Worm (Caenorhabditis elegans) whole organism, L3 larva: ENCODE measurements around the gene srw-62.

Source experiments
- R02D3.7 ChIP-seq: fragments of 150-350 bp; optimal IDR thresholded peaks from 2 replicates; lab custom pipeline; 2014; ENCODE audit warnings: missing biosample characterization, missing genetic modification characterization
- ceh-16 ChIP-seq: sonication (generic microtip); optimal IDR thresholded peaks from 2 replicates; lab custom pipeline; 2017; ENCODE audit warnings: missing biosample characterization, missing genetic modification characterization
- ceh-9 ChIP-seq: sonication (generic microtip); optimal IDR thresholded peaks from 2 replicates; lab custom pipeline; 2018; ENCODE audit warnings: missing biosample characterization, missing genetic modification characterization
- daf-12 ChIP-seq: fragments of 150-350 bp; optimal IDR thresholded peaks from 2 replicates; lab custom pipeline; 2014; ENCODE audit warnings: missing biosample characterization, missing genetic modification reagents, missing genetic modification characterization
- egl-27 ChIP-seq: sonication (generic microtip); optimal IDR thresholded peaks from 4 replicates; lab custom pipeline; 2017; ENCODE audit warnings: missing biosample characterization, missing genetic modification reagents, missing genetic modification characterization
- egl-5 ChIP-seq: fragments of 150-350 bp; optimal IDR thresholded peaks from 2 replicates; lab custom pipeline; 2017; ENCODE audit warnings: missing biosample characterization, missing genetic modification reagents, missing genetic modification characterization, inconsistent platforms
- elt-1 ChIP-seq: fragments of 150-350 bp; optimal IDR thresholded peaks from 2 replicates; lab custom pipeline; 2014; ENCODE audit warnings: missing biosample characterization, missing genetic modification characterization
- elt-2 ChIP-seq: sonication (generic microtip); optimal IDR thresholded peaks from 2 replicates; lab custom pipeline; 2016; ENCODE audit warnings: missing genetic modification reagents, mild to moderate bottlenecking, missing genetic modification characterization, missing compliant biosample characterization
- elt-3 ChIP-seq, 3 experiments: fragments of 150-350 bp in 1 of 3; sonication (generic microtip) in 2 of 3; optimal IDR thresholded peaks; 2 replicates in 2 of 3; 4 replicates in 1 of 3; lab custom pipeline; 2014 to 2017; ENCODE audit warnings: missing biosample characterization in 3 of 3, missing genetic modification characterization in 3 of 3
- eor-1 ChIP-seq, 2 experiments: fragments of 150-350 bp; optimal IDR thresholded peaks; 2 replicates each; lab custom pipeline; 2014 to 2018; ENCODE audit warnings: missing biosample characterization in 2 of 2, missing genetic modification characterization in 2 of 2
- fkh-10 ChIP-seq: sonication (generic microtip); optimal IDR thresholded peaks from 2 replicates; lab custom pipeline; 2017; ENCODE audit warnings: missing biosample characterization, missing genetic modification reagents, missing genetic modification characterization
- fkh-2 ChIP-seq: fragments of 150-350 bp; optimal IDR thresholded peaks from 2 replicates; lab custom pipeline; 2014; ENCODE audit warnings: missing biosample characterization, missing genetic modification reagents, missing genetic modification characterization
- hmg-11 ChIP-seq: sonication (generic microtip); optimal IDR thresholded peaks from 2 replicates; lab custom pipeline; 2016; ENCODE audit warnings: missing genetic modification characterization, missing compliant biosample characterization
- jun-1 ChIP-seq: fragments of 150-350 bp; optimal IDR thresholded peaks from 2 replicates; lab custom pipeline; 2014; ENCODE audit warnings: missing biosample characterization, missing genetic modification reagents, missing genetic modification characterization
- lin-15B ChIP-seq: fragments of 150-350 bp; optimal IDR thresholded peaks from 2 replicates; lab custom pipeline; 2014; ENCODE audit warnings: missing biosample characterization, missing genetic modification characterization
- lin-39 ChIP-seq: fragments of 150-350 bp; optimal IDR thresholded peaks from 2 replicates; lab custom pipeline; 2018; ENCODE audit warnings: missing biosample characterization, missing genetic modification reagents, missing genetic modification characterization
- lsy-12 ChIP-seq: sonication (generic microtip); optimal IDR thresholded peaks from 2 replicates; lab custom pipeline; 2016; ENCODE audit warnings: mild to moderate bottlenecking, missing genetic modification characterization, missing compliant biosample characterization
- mdl-1 ChIP-seq: fragments of 150-350 bp; optimal IDR thresholded peaks from 2 replicates; lab custom pipeline; 2014; ENCODE audit warnings: missing biosample characterization, missing genetic modification characterization
- nfya-1 ChIP-seq: sonication (generic microtip); optimal IDR thresholded peaks from 2 replicates; lab custom pipeline; 2017; ENCODE audit warnings: missing genetic modification characterization, mild to moderate bottlenecking, missing compliant biosample characterization, antibody characterized with exemption, moderate library complexity; ENCODE audit not compliant: insufficient read depth
- nhr-11 ChIP-seq: fragments of 150-350 bp; optimal IDR thresholded peaks from 2 replicates; lab custom pipeline; 2014; ENCODE audit warnings: missing biosample characterization, missing genetic modification characterization
- nhr-12 ChIP-seq: fragments of 150-350 bp; optimal IDR thresholded peaks from 2 replicates; lab custom pipeline; 2014; ENCODE audit warnings: missing biosample characterization, missing genetic modification characterization
- nhr-237 ChIP-seq: fragments of 150-350 bp; optimal IDR thresholded peaks from 2 replicates; lab custom pipeline; 2014; ENCODE audit warnings: missing biosample characterization, missing genetic modification characterization
- nhr-25 ChIP-seq: sonication (generic microtip); optimal IDR thresholded peaks from 2 replicates; lab custom pipeline; 2017; ENCODE audit warnings: missing biosample characterization, missing genetic modification characterization
- nhr-28 ChIP-seq: fragments of 150-350 bp; optimal IDR thresholded peaks from 2 replicates; lab custom pipeline; 2014; ENCODE audit warnings: missing biosample characterization, missing genetic modification characterization
- nhr-43 ChIP-seq: sonication (generic microtip); optimal IDR thresholded peaks from 2 replicates; lab custom pipeline; 2016; ENCODE audit warnings: mild to moderate bottlenecking, missing genetic modification characterization, missing compliant biosample characterization; ENCODE audit not compliant: poor library complexity, severe bottlenecking
- nhr-76 ChIP-seq: fragments of 150-350 bp; sonication (generic microtip); optimal IDR thresholded peaks from 5 replicates; lab custom pipeline; 2014; ENCODE audit warnings: missing biosample characterization, missing genetic modification characterization
- pha-4 ChIP-seq: fragments of 150-350 bp; optimal IDR thresholded peaks from 2 replicates; lab custom pipeline; 2014; ENCODE audit warnings: missing biosample characterization, missing genetic modification reagents, missing genetic modification characterization
- pqm-1 ChIP-seq: fragments of 150-350 bp; optimal IDR thresholded peaks from 2 replicates; lab custom pipeline; 2017; ENCODE audit warnings: missing biosample characterization, missing genetic modification characterization, inconsistent platforms
- sea-2 ChIP-seq: fragments of 150-350 bp; sonication (generic microtip); optimal IDR thresholded peaks from 4 replicates; lab custom pipeline; 2014; ENCODE audit warnings: missing biosample characterization, missing genetic modification reagents, missing genetic modification characterization
- tbx-2 ChIP-seq: sonication (generic microtip); optimal IDR thresholded peaks from 2 replicates; lab custom pipeline; 2016; ENCODE audit warnings: mild to moderate bottlenecking, missing genetic modification characterization, missing compliant biosample characterization
- unc-39 ChIP-seq: sonication (generic microtip); optimal IDR thresholded peaks from 4 replicates; lab custom pipeline; 2017; ENCODE audit warnings: missing biosample characterization, missing genetic modification characterization
- unc-62 ChIP-seq: fragments of 150-350 bp; sonication (generic microtip); optimal IDR thresholded peaks from 4 replicates; lab custom pipeline; 2014; ENCODE audit warnings: missing biosample characterization, missing genetic modification reagents, missing genetic modification characterization
- ztf-4 ChIP-seq: fragments of 150-350 bp; optimal IDR thresholded peaks from 2 replicates; lab custom pipeline; 2014; ENCODE audit warnings: missing biosample characterization, missing genetic modification characterization

srw-62 gene

DNA sequence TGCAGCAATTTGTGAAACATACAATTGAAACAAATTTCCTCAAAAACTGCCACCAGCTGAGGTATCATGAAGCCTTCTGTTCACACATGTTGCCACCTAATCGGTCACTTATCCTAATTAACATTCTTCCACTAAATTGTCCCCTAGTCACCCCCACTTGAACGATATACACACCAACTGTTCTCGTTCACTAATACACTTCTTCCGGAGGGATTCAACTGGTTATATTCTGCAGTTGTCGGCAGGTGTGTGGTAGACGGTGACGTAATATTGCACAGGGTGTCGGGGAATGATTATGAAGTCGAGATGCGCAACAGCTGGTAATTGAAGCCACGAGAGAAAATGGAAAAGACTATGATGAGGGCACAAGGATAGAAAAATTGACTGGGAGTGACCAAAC lies 9.8 kb upstream of the srw-62 start:
- TF ChIP-seq lsy-12 (tag; lab: Kevin White, UChicago) (no peak), ceh-9 (tag; lab: Kevin White, UChicago) (no peak), hmg-11 (tag; lab: Kevin White, UChicago) (no peak), nhr-28 (tag; lab: Kevin White, UChicago) (no peak), unc-62 (GFP tag; lab: Kevin White, UChicago) (no peak), ztf-4 (tag; lab: Kevin White, UChicago) (no peak), lin-39 (tag; lab: Kevin White, UChicago) (no peak), ceh-16 (tag; lab: Kevin White, UChicago) (no peak), elt-3 (tag; optimal IDR thresholded peaks at IDR 0.05; lab: Kevin White, UChicago) (no peak), pqm-1 (no peak)

ce11 chrII:7816163-7816776 lies 8.9 kb upstream of the srw-62 start, which contains the start of gene cki-2:
TSS of gene cki-2 (plus strand) at chrII:7816499.
- no peak for TF ChIP-seq nhr-25 (tag; lab: Kevin White, UChicago)
- no peak for TF ChIP-seq nhr-43 (tag; lab: Kevin White, UChicago)
- peak; percentile 25 for TF ChIP-seq lin-15B
- peak; percentile 13 for TF ChIP-seq pha-4 (tag; lab: Kevin White, UChicago)
- TF ChIP-seq elt-2 (tag; lab: Kevin White, UChicago), result peak; percentile 54
- TF ChIP-seq nfya-1 (tag; lab: Kevin White, UChicago), result peak; percentile 39

DNA sequence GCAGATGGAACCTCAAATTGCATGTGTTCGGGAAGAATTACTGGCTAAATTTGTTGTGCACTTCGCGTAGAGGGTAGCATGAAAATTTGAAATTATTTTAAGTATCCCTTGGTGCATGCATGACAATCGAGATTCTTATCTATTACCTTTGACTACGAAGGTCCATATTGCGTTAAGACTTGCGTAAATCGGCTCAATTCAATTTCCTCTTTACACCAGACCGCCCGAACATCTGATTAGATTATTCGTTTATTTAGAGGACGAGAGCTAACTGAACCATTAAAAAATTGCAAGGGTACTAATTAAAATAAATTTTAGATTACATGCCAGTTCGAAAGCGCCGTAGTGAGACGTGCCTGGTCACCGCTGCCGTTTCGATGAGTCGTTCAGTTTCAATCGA lies 7.6 kb upstream of the srw-62 start:
- TF ChIP-seq R02D3.7 (tag; lab: Kevin White, UChicago) (no peak), lsy-12 (tag; lab: Kevin White, UChicago) (no peak), nhr-76 (tag; lab: Kevin White, UChicago) (no peak), tbx-2 (tag; lab: Kevin White, UChicago) (no peak), egl-27 (tag; lab: Kevin White, UChicago) (no peak), eor-1 (tag; optimal IDR thresholded peaks at IDR 0.05; lab: Kevin White, UChicago) (no peak), sea-2 (GFP tag; lab: Kevin White, UChicago) (no peak), unc-39 (tag; lab: Kevin White, UChicago) (no peak), elt-2 (tag; lab: Kevin White, UChicago) (no peak)

ce11 chrII:7819359-7819758 lies 5.8 kb upstream of the srw-62 start:
- TF ChIP-seq pha-4 (tag; lab: Kevin White, UChicago), result no peak
- TF ChIP-seq hmg-11 (tag; lab: Kevin White, UChicago), result no peak
- no peak for TF ChIP-seq sea-2 (GFP tag; lab: Kevin White, UChicago)
- TF ChIP-seq fkh-2, result no peak
- TF ChIP-seq nhr-11, result no peak
- no peak for TF ChIP-seq ceh-9 (tag; lab: Kevin White, UChicago)
- no peak for TF ChIP-seq nhr-237 (tag; lab: Kevin White, UChicago)
- TF ChIP-seq elt-1 (tag; lab: Kevin White, UChicago), result no peak
- no peak for TF ChIP-seq lin-39 (tag; lab: Kevin White, UChicago)
- TF ChIP-seq egl-5 (tag; lab: Kevin White, UChicago), result no peak
- no peak for TF ChIP-seq lsy-12 (tag; lab: Kevin White, UChicago)
- no peak for TF ChIP-seq nhr-28 (tag; lab: Kevin White, UChicago)
- no peak for TF ChIP-seq daf-12 (tag; lab: Kevin White, UChicago)
- TF ChIP-seq tbx-2 (tag; lab: Kevin White, UChicago), result no peak

- no peak for TF ChIP-seq jun-1 (tag; lab: Kevin White, UChicago)
- TF ChIP-seq, all 47 proteins: peak for 0
Measured at ce11 chrII:7822454-7822853, 2.8 kb upstream of the srw-62 start, which contains the start of gene irld-47. TSS of gene irld-47 (minus strand) at chrII:7822554.

- no peak for TF ChIP-seq pqm-1
- TF ChIP-seq mdl-1 (tag; lab: Kevin White, UChicago), result no peak
- TF ChIP-seq nhr-12 (tag; lab: Kevin White, UChicago), result no peak
- TF ChIP-seq nhr-11, result no peak
- no peak for TF ChIP-seq fkh-10 (GFP tag; lab: Kevin White, UChicago)
- TF ChIP-seq elt-3 (tag; optimal IDR thresholded peaks at IDR 0.05; lab: Kevin White, UChicago), result no peak
- no peak for TF ChIP-seq lin-39 (tag; lab: Kevin White, UChicago)
- TF ChIP-seq jun-1 (tag; lab: Kevin White, UChicago), result no peak
- no peak for TF ChIP-seq ceh-9 (tag; lab: Kevin White, UChicago)
- TF ChIP-seq unc-39 (tag; lab: Kevin White, UChicago), result no peak
- no peak for TF ChIP-seq pha-4 (tag; lab: Kevin White, UChicago)
- TF ChIP-seq nhr-28 (tag; lab: Kevin White, UChicago), result no peak
- no peak for TF ChIP-seq elt-1 (tag; lab: Kevin White, UChicago)
Measured at ce11 chrII:7827883-7828282, 2.7 kb downstream of the srw-62 start.
